Fruit fly (Drosophila melanogaster): ENCODE data around the gene CG11696.
A peak's percentile ranks its signal among the peaks of the same experiment; 100 is the strongest.

The CG11696 gene

dm6 chrX:11573529-11573928, at the start of gene CG11696:
Gene CG11696, plus strand, starts transcription at chrX:11573731.
- TF ChIP-seq CG17801 (GFP tag; optimal IDR thresholded peaks at IDR 0.05; ENCODE audit: partially characterized antibody): no peak

DNA sequence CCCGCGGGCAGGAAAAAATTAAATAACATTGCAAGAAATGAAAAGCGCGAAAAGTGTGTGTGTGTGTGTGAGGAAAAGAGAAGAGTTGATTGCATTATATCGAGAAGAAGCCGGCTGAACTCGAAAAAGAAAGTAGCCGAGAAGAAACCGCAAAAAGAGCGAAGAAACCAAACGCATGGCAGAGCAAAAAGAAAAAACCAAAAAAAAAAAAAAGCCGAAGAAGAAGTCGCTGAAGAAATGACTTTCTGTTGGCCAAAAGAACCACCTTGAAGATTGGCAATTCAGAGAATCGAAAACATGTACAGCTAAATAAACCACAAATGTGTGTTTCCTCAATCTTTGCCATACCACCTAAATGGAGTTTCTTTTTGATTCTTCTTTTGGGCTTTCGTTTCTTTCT, 49.6 kb upstream of the CG11696 start:
- TF ChIP-seq CG17801 (GFP tag; optimal IDR thresholded peaks at IDR 0.05; ENCODE audit: partially characterized antibody): peak; percentile 80

DNA sequence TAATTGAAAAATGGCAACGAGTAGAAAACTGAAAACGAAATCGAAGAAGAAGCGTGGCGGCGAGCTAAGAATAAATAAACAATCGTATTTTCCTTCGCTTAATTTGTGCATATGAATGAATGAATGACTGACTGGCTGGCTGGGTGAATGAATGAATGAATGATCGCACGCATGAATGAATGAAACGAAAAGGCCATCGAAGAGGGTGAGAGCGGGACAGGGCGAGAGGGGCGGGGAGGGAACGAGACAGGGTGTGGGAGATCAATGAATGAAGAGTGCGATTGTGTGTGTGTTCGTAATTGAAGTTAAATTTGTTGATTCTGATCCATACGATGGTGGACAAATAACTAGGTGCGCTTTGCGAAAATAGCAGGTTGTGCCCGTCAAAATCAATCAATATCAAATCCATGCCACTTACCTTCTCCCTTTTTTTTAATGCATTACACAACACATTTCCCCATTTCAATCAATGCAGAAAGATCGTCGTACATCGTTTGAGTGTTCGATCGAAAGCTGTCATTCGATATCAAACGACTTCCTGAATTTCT, 46.4 kb upstream of the CG11696 start:
- TF ChIP-seq CG17801 (GFP tag; optimal IDR thresholded peaks at IDR 0.05; ENCODE audit: partially characterized antibody): no peak

DNA sequence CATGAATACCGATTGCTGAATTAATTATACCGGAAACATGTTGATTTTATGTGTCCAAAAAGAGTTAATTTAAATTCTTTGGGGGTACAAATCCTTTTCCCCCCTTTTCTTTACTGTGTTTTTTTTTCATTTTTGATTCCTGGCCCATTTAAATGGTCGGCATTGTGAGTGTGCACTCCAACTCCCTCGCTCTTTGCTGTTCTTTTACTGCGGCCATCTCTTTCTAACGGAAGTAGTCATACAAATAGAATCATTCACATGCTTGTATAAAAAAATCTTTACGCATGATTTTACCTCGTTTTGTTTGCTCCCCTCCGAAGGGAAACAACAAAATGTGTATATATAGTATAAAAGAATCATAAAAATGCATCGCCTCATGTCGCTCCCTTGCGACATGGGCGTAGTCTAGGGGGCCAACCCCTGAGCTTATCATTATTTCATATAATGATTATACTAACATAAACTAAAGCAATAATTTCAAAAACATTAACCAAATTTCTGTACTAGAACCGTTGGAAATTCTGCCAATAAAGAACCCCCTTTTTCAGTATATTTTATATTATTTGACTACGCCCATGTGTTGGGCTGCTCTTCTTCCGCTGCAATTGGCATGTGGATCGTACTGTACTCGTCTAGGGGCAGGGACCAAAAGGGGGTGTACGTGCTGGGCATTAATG, 45.4 kb upstream of the CG11696 start:
- TF ChIP-seq CG17801 (GFP tag; optimal IDR thresholded peaks at IDR 0.05; ENCODE audit: partially characterized antibody): peak; percentile 14

DNA sequence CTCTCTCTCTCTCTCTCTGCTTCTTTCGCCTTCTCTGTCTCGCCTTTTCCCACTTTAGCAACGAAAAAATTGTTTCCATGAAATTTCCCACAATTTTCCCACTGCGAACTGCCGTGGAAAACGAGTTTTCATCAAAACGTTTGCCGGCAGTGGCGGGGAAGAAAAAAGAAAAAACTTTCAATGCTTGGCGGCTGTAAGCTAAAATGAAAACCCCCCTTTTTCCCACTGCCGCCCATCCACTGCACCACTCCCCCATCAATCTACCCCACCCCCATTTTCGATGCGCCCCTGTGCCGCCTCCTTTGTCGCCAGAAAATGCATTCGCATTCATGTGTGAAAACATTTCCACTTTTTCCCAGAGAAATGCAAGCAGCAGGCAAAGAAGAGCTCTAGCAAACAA, 42.3 kb upstream of the CG11696 start:
- no peak for TF ChIP-seq CG17801 (GFP tag; optimal IDR thresholded peaks at IDR 0.05; ENCODE audit: partially characterized antibody)

dm6 chrX:11542502-11542901, 31.0 kb upstream of the CG11696 start:
- TF ChIP-seq CG17801 (GFP tag; optimal IDR thresholded peaks at IDR 0.05; ENCODE audit: partially characterized antibody): no peak

DNA sequence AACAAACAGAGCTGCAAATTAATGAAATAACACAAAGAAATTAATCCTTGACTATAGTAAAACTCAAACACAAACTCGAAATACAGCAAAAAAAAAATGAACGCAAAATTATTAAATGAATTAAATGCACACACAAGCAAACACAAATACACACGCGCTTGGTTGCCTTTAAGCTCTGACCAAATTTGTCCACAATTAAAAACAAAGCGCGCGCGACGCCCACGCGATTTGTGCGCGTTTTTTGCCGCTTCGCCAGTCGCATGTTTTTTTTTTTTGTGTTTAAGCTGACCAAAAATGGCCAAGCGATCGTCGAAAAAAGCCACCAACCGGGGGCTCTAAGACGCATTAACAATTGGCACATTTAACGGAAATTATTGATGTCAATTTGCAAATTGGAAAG, 30.2 kb upstream of the CG11696 start:
- TF ChIP-seq CG17801 (GFP tag; optimal IDR thresholded peaks at IDR 0.05; ENCODE audit: partially characterized antibody): no peak

DNA sequence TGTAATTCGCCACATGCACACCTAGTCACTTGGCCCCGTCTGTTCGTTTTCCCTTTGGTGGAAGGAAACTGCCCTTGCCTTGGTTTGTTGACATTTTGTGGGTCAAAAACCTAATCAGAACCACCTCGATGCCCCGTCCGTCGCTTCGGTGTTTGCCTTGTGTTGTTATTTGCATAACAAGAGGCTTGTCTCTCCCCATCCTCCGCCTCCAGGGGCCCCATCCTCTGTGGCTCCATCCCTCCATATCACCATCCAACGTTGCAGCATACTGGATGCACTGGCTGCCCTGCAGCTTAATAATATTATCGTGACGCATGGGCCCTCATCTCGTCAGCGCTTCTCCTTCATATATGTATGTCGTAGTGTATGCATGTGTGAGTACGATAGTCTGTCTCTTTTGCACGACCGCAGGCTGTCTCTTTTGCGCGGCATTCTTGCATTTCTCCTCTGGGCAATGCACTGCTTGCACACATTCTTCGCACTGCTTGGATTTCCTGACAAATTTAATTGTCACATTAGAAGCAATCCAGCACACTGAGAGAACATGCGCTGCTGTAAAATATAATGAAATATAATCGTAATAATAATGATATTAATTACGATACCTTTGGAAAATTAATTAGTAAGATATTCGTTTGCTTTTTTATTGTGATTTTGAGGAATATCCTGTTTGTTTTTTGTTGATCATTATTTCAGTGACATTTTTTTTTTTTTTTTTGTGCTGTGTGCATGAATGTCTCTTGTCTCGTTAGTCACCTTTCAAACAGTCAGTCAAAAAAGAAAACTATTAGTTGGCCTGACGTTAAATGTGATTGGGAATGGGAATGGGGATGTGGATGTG, 29.2 kb upstream of the CG11696 start:
- no peak for TF ChIP-seq CG17801 (GFP tag; optimal IDR thresholded peaks at IDR 0.05; ENCODE audit: partially characterized antibody)

DNA sequence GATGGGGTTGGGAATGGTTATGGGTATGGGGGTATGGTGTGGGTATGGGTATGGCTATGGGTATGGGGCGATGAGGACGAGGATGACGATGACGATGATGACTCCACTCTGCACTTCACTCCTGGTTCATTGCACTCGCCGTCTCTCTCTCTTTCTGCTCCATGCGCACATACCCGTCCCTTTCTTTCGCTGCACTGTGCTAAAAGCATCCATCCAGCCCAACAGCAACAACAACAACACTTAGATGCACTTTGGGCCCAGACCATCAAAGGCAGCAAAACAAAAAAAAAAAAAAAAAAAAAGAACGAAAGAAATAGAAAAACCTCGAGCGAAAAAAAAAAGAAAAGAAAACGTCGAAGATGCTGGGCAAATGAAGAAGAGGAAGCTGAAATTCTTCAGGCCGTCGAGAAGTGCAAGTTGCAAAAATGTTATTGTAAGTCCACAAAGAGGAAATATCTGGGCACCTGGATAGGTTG, 28.5 kb upstream of the CG11696 start:
- TF ChIP-seq CG17801 (GFP tag; optimal IDR thresholded peaks at IDR 0.05; ENCODE audit: partially characterized antibody): no peak

DNA sequence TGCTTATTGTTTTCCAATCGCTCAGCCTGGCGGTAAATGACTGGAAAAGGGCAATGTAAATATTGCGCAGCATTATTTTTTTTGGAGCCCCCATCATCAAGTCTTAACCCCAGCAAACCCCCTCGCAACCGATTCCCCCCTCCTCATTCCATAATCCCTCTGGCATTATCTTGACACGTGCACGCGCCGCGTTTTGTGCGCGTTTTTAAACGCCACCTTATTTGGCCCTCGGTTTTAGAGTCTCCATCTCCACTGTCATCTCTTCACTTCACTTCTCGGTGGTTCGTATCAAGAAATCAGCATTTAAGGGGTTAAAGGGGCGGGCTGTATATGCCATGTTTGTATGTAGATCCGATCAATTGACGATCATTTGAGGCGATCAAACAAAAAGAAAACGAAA, 26.6 kb upstream of the CG11696 start:
- TF ChIP-seq CG17801 (GFP tag; optimal IDR thresholded peaks at IDR 0.05; ENCODE audit: partially characterized antibody): no peak

DNA sequence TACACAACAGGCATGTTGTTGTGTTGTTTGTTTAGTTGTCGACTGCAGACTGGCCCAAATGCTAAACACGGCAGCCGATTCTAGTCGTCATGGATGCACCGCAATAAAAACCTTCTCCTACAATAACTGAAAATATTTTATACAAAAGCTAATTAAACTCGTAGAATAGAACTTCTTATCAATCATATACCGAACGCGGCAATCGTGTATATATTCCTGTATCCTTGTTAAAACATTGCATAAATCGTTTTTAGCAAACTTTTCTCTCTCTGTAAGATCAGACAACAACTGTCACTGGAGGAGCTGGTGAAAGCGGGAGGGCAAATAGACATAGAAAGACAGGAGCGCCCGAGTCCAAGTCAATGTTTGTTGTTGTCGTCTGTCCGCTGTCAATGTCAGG, 24.8 kb upstream of the CG11696 start:
- TF ChIP-seq CG17801 (GFP tag; optimal IDR thresholded peaks at IDR 0.05; ENCODE audit: partially characterized antibody): no peak

DNA sequence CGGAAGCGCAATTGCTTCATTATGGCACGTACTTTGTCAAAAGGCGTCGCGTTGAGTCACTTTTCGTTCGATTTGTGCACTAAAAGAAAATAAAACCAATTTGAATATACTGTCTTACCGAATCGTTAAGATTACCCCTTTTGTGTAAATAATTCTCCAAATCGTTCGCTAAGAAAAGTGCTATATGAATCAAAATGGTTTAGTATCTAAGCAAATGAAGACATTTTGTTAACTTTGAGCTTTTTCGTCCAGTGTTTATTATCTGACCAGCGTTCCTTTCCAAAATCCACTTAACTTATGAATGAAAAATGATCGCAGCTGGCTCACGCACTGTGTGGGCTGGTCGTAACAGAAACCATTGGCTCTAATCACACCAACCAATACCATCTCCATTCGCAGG, 23.5 kb upstream of the CG11696 start:
- TF ChIP-seq CG17801 (GFP tag; optimal IDR thresholded peaks at IDR 0.05; ENCODE audit: partially characterized antibody): peak; percentile 55

- peak; percentile 17 for TF ChIP-seq CG17801 (GFP tag; optimal IDR thresholded peaks at IDR 0.05; ENCODE audit: partially characterized antibody)
These were observed 18.5 kb upstream of the CG11696 start for dm6 chrX:11555070-11555469.

- TF ChIP-seq CG17801 (GFP tag; optimal IDR thresholded peaks at IDR 0.05; ENCODE audit: partially characterized antibody): no peak
These were observed 16.8 kb upstream of the CG11696 start for dm6 chrX:11556774-11557173.

DNA sequence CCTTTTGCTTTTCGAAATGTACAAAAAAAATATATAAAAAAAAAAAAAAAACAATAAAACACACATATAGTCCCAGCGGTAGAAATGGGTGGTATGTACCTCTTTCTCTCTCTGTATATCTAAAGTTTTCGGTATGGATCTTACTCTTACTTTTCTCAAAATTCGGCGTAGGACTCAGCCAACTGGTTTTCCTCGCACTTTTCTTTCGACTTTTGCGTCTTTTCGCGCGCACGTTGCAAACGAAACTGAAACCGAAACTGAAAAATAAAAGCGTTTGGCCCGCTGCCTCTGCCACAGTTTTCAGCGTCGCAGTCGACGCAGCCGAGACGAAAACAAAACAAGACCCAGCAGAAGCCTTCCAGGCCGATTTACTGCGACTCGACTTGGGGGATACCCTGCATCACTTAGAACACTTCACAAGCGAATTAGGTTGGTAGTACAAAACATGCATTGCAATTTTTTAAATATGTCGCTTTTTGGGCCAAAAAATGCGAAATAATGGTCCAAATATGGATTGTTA, 15.1 kb upstream of the CG11696 start, which contains the start of gene CG1572:
TSS of gene CG1572 (minus strand) at position 266 of the 520 bp plus-strand sequence.
- peak; percentile 36 for TF ChIP-seq CG17801 (GFP tag; optimal IDR thresholded peaks at IDR 0.05; ENCODE audit: partially characterized antibody)

Measured in ovary, adult (tissue).